Fruit fly (Drosophila melanogaster) whole organism, embryonic: Measurements from ENCODE around the gene CG9630.

Source experiments
- CG4360 ChIP-seq: fragments of 200-800 bp; sonication (Bioruptor generic); IDR thresholded peaks from 2 replicates; pipeline ENCODE4 v1.3.6; 2022; ENCODE audit warnings: missing biosample characterization, missing genetic modification characterization
- Dek ChIP-seq: fragments of 200-800 bp; sonication (Bioruptor generic); optimal IDR thresholded peaks from 3 replicates; lab custom pipeline; 2019; ENCODE audit warnings: missing biosample characterization, mild to moderate bottlenecking, missing genetic modification characterization, moderate library complexity
- Doc2 ChIP-seq: fragments of 200-800 bp; sonication (Bioruptor generic); IDR thresholded peaks from 2 replicates; pipeline ENCODE4 v1.3.6; 2022; ENCODE audit warnings: missing biosample characterization, missing genetic modification characterization
- Doc3 ChIP-seq: fragments of 200-800 bp; sonication (Bioruptor generic); IDR thresholded peaks from 3 replicates; pipeline ENCODE4 v1.3.6; 2022; ENCODE audit warnings: missing biosample characterization, missing genetic modification characterization; ENCODE audit not compliant: partially characterized antibody
- Hey ChIP-seq: fragments of 200-800 bp; sonication (Bioruptor generic); optimal IDR thresholded peaks from 3 replicates; lab custom pipeline; 2018; ENCODE audit warnings: missing biosample characterization, mild to moderate bottlenecking, missing genetic modification characterization
- Optix ChIP-seq: fragments of 200-800 bp; sonication (Bioruptor generic); IDR thresholded peaks from 3 replicates; pipeline ENCODE4 v1.3.6; 2022; ENCODE audit warnings: missing biosample characterization, missing genetic modification characterization
- Sry-β ChIP-seq: fragments of 200-800 bp; sonication (Bioruptor generic); optimal IDR thresholded peaks from 2 replicates; lab custom pipeline; 2018; ENCODE audit warnings: missing biosample characterization, mild to moderate bottlenecking, missing genetic modification characterization, moderate library complexity
- TFAM ChIP-seq: fragments of 200-800 bp; sonication (Bioruptor generic); optimal IDR thresholded peaks from 2 replicates; lab custom pipeline; 2017; ENCODE audit warnings: missing biosample characterization, missing genetic modification characterization, inconsistent platforms
- inv ChIP-seq: fragments of 200-800 bp; sonication (Bioruptor generic); IDR thresholded peaks from 2 replicates; pipeline ENCODE4 v1.3.6; 2022; ENCODE audit warnings: missing biosample characterization, missing genetic modification characterization; ENCODE audit not compliant: partially characterized antibody
- pfk ChIP-seq: fragments of 200-800 bp; sonication (Bioruptor generic); optimal IDR thresholded peaks from 2 replicates; lab custom pipeline; 2018; ENCODE audit warnings: missing biosample characterization, mild to moderate bottlenecking, missing genetic modification characterization, moderate library complexity
- pho ChIP-seq: fragments of 200-800 bp; sonication (Bioruptor generic); optimal IDR thresholded peaks from 2 replicates; lab custom pipeline; 2016; ENCODE audit warnings: missing biosample characterization, missing genetic modification characterization
- ro ChIP-seq: fragments of 200-800 bp; sonication (Bioruptor generic); IDR thresholded peaks from 2 replicates; pipeline ENCODE4 v1.3.6; 2022; ENCODE audit warnings: missing biosample characterization, missing genetic modification characterization
- sisA ChIP-seq: fragments of 200-800 bp; sonication (Bioruptor generic); IDR thresholded peaks from 2 replicates; pipeline ENCODE4 v1.3.6; 2022; ENCODE audit warnings: missing biosample characterization, missing genetic modification characterization

DNA sequence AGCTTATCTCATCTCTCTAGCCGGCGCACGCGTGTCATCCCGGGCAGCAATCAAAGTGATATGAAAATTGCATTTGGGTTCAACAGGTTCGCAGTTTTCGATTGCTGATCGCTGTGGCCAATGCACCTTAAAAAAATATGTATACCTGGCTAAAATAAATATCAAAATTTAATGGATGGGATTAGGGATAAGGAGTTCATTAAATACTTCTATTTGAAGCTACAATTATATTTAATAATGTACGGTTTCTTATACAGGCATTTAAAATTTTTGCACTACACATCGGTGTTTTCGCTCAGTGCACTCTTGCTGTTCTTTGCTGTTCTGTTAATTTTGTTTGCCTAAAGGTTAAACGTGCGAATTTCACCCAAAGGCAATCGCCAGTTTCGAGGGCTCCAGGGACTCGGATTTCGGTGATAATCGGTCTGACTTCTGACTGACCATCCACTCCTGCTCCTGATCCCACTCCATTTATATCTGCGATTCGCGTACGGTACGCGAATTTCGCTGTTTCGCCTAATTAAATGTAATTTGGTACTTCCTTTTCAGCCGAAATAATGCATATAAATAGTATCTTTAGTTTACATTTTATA, 3.0 kb upstream of the CG9630 start:
- no peak for TF ChIP-seq Optix (GFP tag; lab: Robert Waterston, UW)
- no peak for TF ChIP-seq Sry-β
- TF ChIP-seq Dek (tag; lab: Kevin White, UChicago) = no peak
- no peak for TF ChIP-seq pho (GFP tag; lab: Kevin White, UChicago)
- TF ChIP-seq TFAM (GFP tag; lab: Kevin White, UChicago) = no peak
- TF ChIP-seq Doc2 (GFP tag; lab: Robert Waterston, UW) = no peak
- TF ChIP-seq ro (GFP tag; lab: Robert Waterston, UW) = no peak
- no peak for TF ChIP-seq sisA
- no peak for TF ChIP-seq CG4360 (GFP tag; lab: Robert Waterston, UW)
- no peak for TF ChIP-seq Doc3 (GFP tag; lab: Robert Waterston, UW)
- TF ChIP-seq Hey (tag; lab: Kevin White, UChicago) = no peak
- TF ChIP-seq pfk (GFP tag; lab: Kevin White, UChicago) = no peak
- no peak for TF ChIP-seq inv (GFP tag; lab: Robert Waterston, UW)
